Fruit fly (Drosophila melanogaster): Measurements from ENCODE around the gene Vtld.

The Vtld gene

DNA sequence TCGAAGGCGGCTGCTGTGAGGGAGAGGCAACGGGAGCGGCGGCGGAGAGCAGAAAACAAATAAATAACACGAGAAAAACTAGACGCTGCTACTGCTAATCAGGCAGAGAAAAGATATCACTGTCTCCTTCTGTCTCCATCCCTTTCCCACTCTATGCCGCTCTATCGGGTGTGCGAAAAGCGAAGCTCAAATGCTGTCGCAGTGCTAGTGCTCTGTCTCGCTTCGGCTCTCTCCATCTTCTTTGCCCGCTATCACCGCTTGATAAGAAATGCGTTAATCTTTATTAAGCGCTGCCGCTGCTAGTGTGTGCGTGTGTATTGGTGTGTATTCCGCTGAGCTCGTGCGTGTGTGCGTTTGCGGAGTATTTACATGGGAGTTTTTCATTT lies 31.5 kb downstream of the Vtld start (continued):
- TF ChIP-seq CG14050 (GFP tag; IDR thresholded peaks at IDR 0.05) (no peak), CG33557 (GFP tag; optimal IDR thresholded peaks at IDR 0.05) (no peak), CG8388 (GFP tag; optimal IDR thresholded peaks at IDR 0.05) (no peak), Tbp (GFP tag; optimal IDR thresholded peaks at IDR 0.05) (no peak), CG6765 (GFP tag; optimal IDR thresholded peaks at IDR 0.05) (no peak), Gsc (GFP tag; IDR thresholded peaks at IDR 0.05) (no peak), ro (GFP tag; IDR thresholded peaks at IDR 0.05) (no peak), CG4820 (GFP tag; optimal IDR thresholded peaks at IDR 0.05) (no peak), aop (GFP tag; IDR thresholded peaks at IDR 0.05) (no peak), inv (GFP tag; IDR thresholded peaks at IDR 0.05; ENCODE audit: partially characterized antibody) (no peak), CG8359 (GFP tag; optimal IDR thresholded peaks at IDR 0.05; ENCODE audit: borderline replicate concordance) (no peak), sr (GFP tag; IDR thresholded peaks at IDR 0.05) (0 out of 3 replicates have a peak, but pooled peaks have one; percentile 14), Stat92E (GFP tag; optimal IDR thresholded peaks at IDR 0.05) (peak in 1 of 3 experiments; percentile 0), Med (GFP tag) (peak; percentile 83), Poxn (GFP tag; IDR thresholded peaks at IDR 0.05) (no peak), GATAe (GFP tag; conservative IDR thresholded peaks at IDR 0.05) (peak; percentile 95), lilli (GFP tag; optimal IDR thresholded peaks at IDR 0.05) (no peak), CG12155 (GFP tag; optimal IDR thresholded peaks at IDR 0.05) (no peak), B-H2 (GFP tag; optimal IDR thresholded peaks at IDR 0.05) (peak; percentile 52), YL-1 (GFP tag; optimal IDR thresholded peaks at IDR 0.05) (no peak), seq (GFP tag; IDR thresholded peaks at IDR 0.05) (peak; percentile 27; the same call in 1 of the 2 replicates), CG3838 (GFP tag; optimal IDR thresholded peaks at IDR 0.05) (no peak), rib (GFP tag; IDR thresholded peaks at IDR 0.05) (peak; percentile 95), CG6272 (GFP tag; IDR thresholded peaks at IDR 0.05) (no peak), Nf-YC (tag; optimal IDR thresholded peaks at IDR 0.05) (no peak), CG11456 (GFP tag; IDR thresholded peaks at IDR 0.05) (no peak), B-H1 (GFP tag; IDR thresholded peaks at IDR 0.05) (no peak), chinmo (GFP tag; IDR thresholded peaks at IDR 0.05; ENCODE audit: partially characterized antibody) (peak; percentile 97), jigr1 (GFP tag; IDR thresholded peaks at IDR 0.05) (no peak), CG5953 (GFP tag; IDR thresholded peaks at IDR 0.05) (no peak), CG4854 (GFP tag; optimal IDR thresholded peaks at IDR 0.05) (no peak), Ravus (GFP tag; IDR thresholded peaks at IDR 0.05) (no peak), CG10274 (GFP tag; optimal IDR thresholded peaks at IDR 0.05) (no peak), Dbx (GFP tag; IDR thresholded peaks at IDR 0.05) (no peak), zf30C (GFP tag; optimal IDR thresholded peaks at IDR 0.05) (no peak), Xrp1 (GFP tag; IDR thresholded peaks at IDR 0.05) (no peak), Nf-YB (GFP tag; optimal IDR thresholded peaks at IDR 0.05) (peak; percentile 12), nom (GFP tag; optimal IDR thresholded peaks at IDR 0.05) (peak; percentile 25), HmgZ (tag; optimal IDR thresholded peaks at IDR 0.05) (peak; percentile 33), CG10462 (GFP tag; optimal IDR thresholded peaks at IDR 0.05) (no peak), Hsf (GFP tag; optimal IDR thresholded peaks at IDR 0.05) (no peak), dm (GFP tag; optimal IDR thresholded peaks at IDR 0.05) (no peak), CG9215 (GFP tag; IDR thresholded peaks at IDR 0.05) (no peak), onecut (GFP tag; IDR thresholded peaks at IDR 0.05) (no peak), CG11093 (GFP tag; IDR thresholded peaks at IDR 0.05) (no peak), amos (GFP tag; IDR thresholded peaks at IDR 0.05; ENCODE audit: partially characterized antibody) (no peak), Mad (GFP tag; optimal IDR thresholded peaks at IDR 0.05) (no peak), sug (tag; optimal IDR thresholded peaks at IDR 0.05) (peak; percentile 63), CG3726 (GFP tag; IDR thresholded peaks at IDR 0.05) (no peak), ap (GFP tag; IDR thresholded peaks at IDR 0.05) (no peak), CG10147 (GFP tag; optimal IDR thresholded peaks at IDR 0.05) (no peak), CG8290 (GFP tag; optimal IDR thresholded peaks at IDR 0.05) (no peak), CG8290 (tag; optimal IDR thresholded peaks at IDR 0.05) (peak in 1 of 2 experiments; percentile 52)

Data from whole organism, embryonic.